Worm (Caenorhabditis elegans): Measurements from ENCODE around the gene Y40A1A.2.

Y40A1A.2 gene

DNA sequence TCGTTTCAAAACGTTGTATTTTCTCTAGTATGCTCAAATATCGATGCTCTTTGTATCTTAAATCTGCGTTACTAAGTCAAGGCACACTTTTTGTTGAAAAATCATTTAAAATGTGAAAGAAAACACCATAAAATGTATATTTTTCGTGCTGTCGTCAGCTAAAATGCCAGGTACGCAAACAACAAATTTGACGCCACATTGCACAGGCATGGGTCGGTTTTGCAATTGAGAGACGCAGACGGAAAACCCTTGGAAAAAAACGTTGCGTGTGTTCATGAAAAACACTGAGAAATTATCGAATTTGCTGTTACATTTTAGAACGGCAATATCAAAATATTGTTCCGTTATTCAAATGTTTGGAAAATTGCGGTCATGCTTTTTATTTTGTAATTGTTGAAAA lies 25.7 kb upstream of the Y40A1A.2 start (continued):
- TF ChIP-seq nhr-11 (tag; optimal IDR thresholded peaks at IDR 0.05) (no peak), egl-27 (tag; optimal IDR thresholded peaks at IDR 0.05) (no peak), ceh-82 (tag; optimal IDR thresholded peaks at IDR 0.05) (no peak), tbx-2 (tag; optimal IDR thresholded peaks at IDR 0.05) (no peak), fkh-2 (tag; optimal IDR thresholded peaks at IDR 0.05) (no peak), ZK546.5 (tag; optimal IDR thresholded peaks at IDR 0.05) (no peak), lin-39 (tag; optimal IDR thresholded peaks at IDR 0.05) (peak; percentile 21), lsy-12 (tag; optimal IDR thresholded peaks at IDR 0.05) (no peak), elt-3 (tag; optimal IDR thresholded peaks at IDR 0.05) (no peak), lin-15B (tag; optimal IDR thresholded peaks at IDR 0.05) (peak; percentile 26), snpc-4 (tag; optimal IDR thresholded peaks at IDR 0.05) (no peak)

DNA sequence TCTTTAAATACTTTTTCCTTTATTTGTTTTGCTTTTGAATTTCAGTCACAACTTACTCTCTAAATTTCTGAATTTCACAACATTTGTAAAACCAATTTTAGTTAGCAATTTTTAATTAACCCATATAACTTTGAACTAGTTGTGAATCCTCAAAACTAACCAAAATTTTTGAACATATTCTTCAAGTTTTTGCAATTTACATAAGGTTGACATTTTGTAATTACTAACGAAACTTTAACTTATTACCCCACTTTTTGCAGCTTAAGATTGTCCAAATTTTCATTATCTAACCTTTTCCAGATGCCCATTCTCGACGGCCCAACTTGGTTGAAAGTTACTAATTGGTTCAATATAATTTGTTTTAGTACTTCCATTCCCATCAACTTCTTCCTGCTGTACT lies 21.0 kb upstream of the Y40A1A.2 start, which contains the start of gene str-79:
str-79 (plus strand) TSS at position 301 of the 400 bp plus-strand sequence.
- TF ChIP-seq ZK546.5 (tag; optimal IDR thresholded peaks at IDR 0.05) = no peak
- TF ChIP-seq fos-1 (tag; optimal IDR thresholded peaks at IDR 0.05) = no peak
- TF ChIP-seq nhr-28 (tag; optimal IDR thresholded peaks at IDR 0.05) = no peak
- no peak for TF ChIP-seq nhr-237 (tag; optimal IDR thresholded peaks at IDR 0.05)
- no peak for TF ChIP-seq tbx-2 (tag; optimal IDR thresholded peaks at IDR 0.05)
- TF ChIP-seq elt-2 (tag; optimal IDR thresholded peaks at IDR 0.05) = no peak
- no peak for TF ChIP-seq aly-2 (tag; optimal IDR thresholded peaks at IDR 0.05)
- no peak for TF ChIP-seq nhr-77 (tag; optimal IDR thresholded peaks at IDR 0.05)
- TF ChIP-seq mml-1 (tag; optimal IDR thresholded peaks at IDR 0.05) = no peak
- TF ChIP-seq nhr-11 (tag; optimal IDR thresholded peaks at IDR 0.05) = no peak
- no peak for TF ChIP-seq fkh-2 (tag; optimal IDR thresholded peaks at IDR 0.05)
- no peak for TF ChIP-seq skn-1 (tag; optimal IDR thresholded peaks at IDR 0.05)
- no peak for TF ChIP-seq snpc-4 (tag; optimal IDR thresholded peaks at IDR 0.05)
- TF ChIP-seq jun-1 (tag; optimal IDR thresholded peaks at IDR 0.05) = no peak
- TF ChIP-seq unc-39 (tag; optimal IDR thresholded peaks at IDR 0.05) = no peak
- no peak for TF ChIP-seq nhr-76 (tag; optimal IDR thresholded peaks at IDR 0.05)
- TF ChIP-seq lin-15B (tag; optimal IDR thresholded peaks at IDR 0.05) = no peak
- TF ChIP-seq nhr-25 (tag; optimal IDR thresholded peaks at IDR 0.05) = no peak
- no peak for TF ChIP-seq ceh-16 (tag; optimal IDR thresholded peaks at IDR 0.05)

DNA sequence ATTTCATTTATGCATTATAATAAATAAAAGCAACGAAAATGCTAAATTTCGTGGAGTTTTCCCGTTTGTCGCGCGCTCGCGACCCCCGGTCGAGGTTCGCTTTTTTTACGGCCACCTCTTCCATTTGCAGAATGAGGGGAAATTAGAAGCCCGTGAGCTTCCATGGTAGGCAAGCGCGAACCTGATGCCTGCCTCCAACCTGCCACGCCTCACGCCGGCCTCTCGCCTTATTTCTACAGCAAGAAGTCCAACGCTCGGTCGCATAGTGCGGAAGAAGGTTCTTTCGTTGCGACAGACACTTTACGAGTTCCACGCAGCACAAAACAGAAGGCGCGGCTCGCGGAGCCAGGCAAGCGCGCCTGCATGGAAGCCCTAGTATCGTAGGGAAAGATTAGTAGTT lies 18.9 kb upstream of the Y40A1A.2 start:
- TF ChIP-seq ztf-11 (tag; optimal IDR thresholded peaks at IDR 0.05) = no peak
- no peak for TF ChIP-seq daf-12 (tag; optimal IDR thresholded peaks at IDR 0.05)
- no peak for TF ChIP-seq nhr-76 (tag; optimal IDR thresholded peaks at IDR 0.05)
- TF ChIP-seq nhr-77 (tag; optimal IDR thresholded peaks at IDR 0.05) = no peak
- no peak for TF ChIP-seq unc-62 (GFP tag; optimal IDR thresholded peaks at IDR 0.05)
- no peak for TF ChIP-seq hmg-11 (tag; optimal IDR thresholded peaks at IDR 0.05)
- TF ChIP-seq lsy-12 (tag; optimal IDR thresholded peaks at IDR 0.05) = no peak
- no peak for TF ChIP-seq sea-2 (GFP tag; optimal IDR thresholded peaks at IDR 0.05)
- TF ChIP-seq ceh-28 (tag; optimal IDR thresholded peaks at IDR 0.05) = no peak

DNA sequence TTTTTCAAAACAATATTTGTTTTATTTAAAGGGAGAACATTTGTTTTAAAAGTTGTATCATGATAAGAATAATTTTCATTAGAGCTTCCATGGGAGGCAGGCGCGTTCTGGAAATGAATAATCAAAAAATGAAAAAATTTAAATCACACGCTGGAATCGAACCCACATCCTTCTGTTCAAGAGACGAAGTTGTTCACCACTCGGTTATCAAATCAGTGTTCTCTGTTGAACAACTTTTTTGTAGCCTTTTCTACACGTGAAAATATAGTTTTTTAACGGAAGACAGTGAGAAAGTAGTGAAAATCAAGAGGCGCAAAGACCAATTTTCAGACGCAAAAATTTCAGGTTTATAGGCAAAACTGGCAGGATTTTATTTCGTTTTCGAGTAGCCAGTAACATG lies 17.8 kb upstream of the Y40A1A.2 start:
- no peak for TF ChIP-seq ceh-28 (tag; optimal IDR thresholded peaks at IDR 0.05)
- no peak for TF ChIP-seq hmg-11 (tag; optimal IDR thresholded peaks at IDR 0.05)
- TF ChIP-seq fkh-2 (tag; optimal IDR thresholded peaks at IDR 0.05) = no peak
- TF ChIP-seq fos-1 (tag; optimal IDR thresholded peaks at IDR 0.05) = no peak
- no peak for TF ChIP-seq eor-1 (tag; optimal IDR thresholded peaks at IDR 0.05)
- no peak for TF ChIP-seq ceh-16 (tag; optimal IDR thresholded peaks at IDR 0.05)
- no peak for TF ChIP-seq nhr-11 (tag; optimal IDR thresholded peaks at IDR 0.05)
- TF ChIP-seq zag-1 (tag; optimal IDR thresholded peaks at IDR 0.05) = no peak
- no peak for TF ChIP-seq pha-4 (tag; optimal IDR thresholded peaks at IDR 0.05)
- no peak for TF ChIP-seq nhr-76 (tag; optimal IDR thresholded peaks at IDR 0.05)

DNA sequence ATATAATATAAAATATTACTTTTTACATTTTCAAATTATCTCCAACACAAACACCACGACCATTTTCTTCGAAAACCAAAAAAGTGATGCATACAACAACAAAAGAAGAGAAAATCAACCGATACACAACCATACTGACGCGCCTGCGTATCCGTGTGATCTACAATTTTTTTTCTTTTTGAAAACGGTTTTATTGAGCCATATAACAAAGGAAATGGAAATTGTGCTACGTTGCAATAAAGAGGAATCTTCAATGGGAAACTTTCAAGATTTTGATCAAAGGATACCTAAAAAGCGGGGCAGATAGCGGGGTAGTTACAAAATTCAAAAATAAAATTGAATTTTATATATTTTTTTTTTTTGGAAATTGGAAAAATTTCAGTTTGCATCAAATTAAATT lies 15.8 kb upstream of the Y40A1A.2 start, which contains the start of gene F52D2.5:
F52D2.5 (minus strand) TSS at position 101 of the 400 bp plus-strand sequence.
- TF ChIP-seq nhr-43 (tag; optimal IDR thresholded peaks at IDR 0.05; ENCODE audit: poor library complexity, severe bottlenecking) (no peak), lin-39 (tag; optimal IDR thresholded peaks at IDR 0.05) (no peak), nhr-25 (tag; optimal IDR thresholded peaks at IDR 0.05) (no peak), mdl-1 (tag; optimal IDR thresholded peaks at IDR 0.05) (no peak), nhr-67 (tag; optimal IDR thresholded peaks at IDR 0.05) (no peak), lsy-12 (tag; optimal IDR thresholded peaks at IDR 0.05) (no peak), nhr-11 (tag; optimal IDR thresholded peaks at IDR 0.05) (no peak), snpc-4 (tag; optimal IDR thresholded peaks at IDR 0.05) (no peak), mml-1 (tag; optimal IDR thresholded peaks at IDR 0.05) (no peak), R02D3.7 (tag; optimal IDR thresholded peaks at IDR 0.05) (no peak), sea-2 (GFP tag; optimal IDR thresholded peaks at IDR 0.05) (no peak), nhr-12 (tag; optimal IDR thresholded peaks at IDR 0.05) (no peak), hmg-11 (tag; optimal IDR thresholded peaks at IDR 0.05) (no peak), aly-2 (tag; optimal IDR thresholded peaks at IDR 0.05) (no peak), ceh-82 (tag; optimal IDR thresholded peaks at IDR 0.05) (no peak), ceh-16 (tag; optimal IDR thresholded peaks at IDR 0.05) (no peak)

Data from whole organism, L3 larva.